Worm (Caenorhabditis elegans): Measurements from ENCODE around the gene F09F9.3.

Gene F09F9.3

ce11 chrX:4131354-4131753 is 10.5 kb upstream of the F09F9.3 start:
- TF ChIP-seq sem-4 (tag; optimal IDR thresholded peaks at IDR 0.05): no peak
- peak; percentile 36 for TF ChIP-seq F13H6.1 (tag; optimal IDR thresholded peaks at IDR 0.05)
- TF ChIP-seq sma-9 (GFP tag; optimal IDR thresholded peaks at IDR 0.05): peak; percentile 52
- TF ChIP-seq sma-9 (tag; optimal IDR thresholded peaks at IDR 0.05): no peak
- no peak for TF ChIP-seq gmeb-1 (tag; optimal IDR thresholded peaks at IDR 0.05)
- TF ChIP-seq lsy-2 (tag; optimal IDR thresholded peaks at IDR 0.05): peak in 1 of 2 experiments; percentile 51
- peak; percentile 57 for TF ChIP-seq nhr-129 (tag; optimal IDR thresholded peaks at IDR 0.05)

ce11 chrX:4128684-4129083 is 7.8 kb upstream of the F09F9.3 start:
- no peak for TF ChIP-seq mdl-1 (tag; optimal IDR thresholded peaks at IDR 0.05)
- TF ChIP-seq ama-1 (optimal IDR thresholded peaks at IDR 0.05): no peak
- no peak for TF ChIP-seq lin-39 (tag; optimal IDR thresholded peaks at IDR 0.05)
- TF ChIP-seq blmp-1 (tag; optimal IDR thresholded peaks at IDR 0.05; ENCODE audit: insufficient read depth): no peak
- no peak for TF ChIP-seq lsy-2 (tag; optimal IDR thresholded peaks at IDR 0.05)
- TF ChIP-seq nhr-77 (tag; optimal IDR thresholded peaks at IDR 0.05): no peak
- no peak for TF ChIP-seq ztf-4 (tag; optimal IDR thresholded peaks at IDR 0.05)
- no peak for TF ChIP-seq F13H6.1 (tag; optimal IDR thresholded peaks at IDR 0.05)

- no peak for TF ChIP-seq sem-4 (tag; optimal IDR thresholded peaks at IDR 0.05)
- TF ChIP-seq nhr-12 (tag; optimal IDR thresholded peaks at IDR 0.05): no peak
- TF ChIP-seq dmd-4 (tag; optimal IDR thresholded peaks at IDR 0.05): no peak
- TF ChIP-seq peb-1 (tag; optimal IDR thresholded peaks at IDR 0.05): no peak
- no peak for TF ChIP-seq elt-3 (tag; optimal IDR thresholded peaks at IDR 0.05)
- TF ChIP-seq R02D3.7 (tag; optimal IDR thresholded peaks at IDR 0.05): no peak
- TF ChIP-seq mdl-1 (tag; optimal IDR thresholded peaks at IDR 0.05): no peak
- no peak for TF ChIP-seq snpc-4 (tag; optimal IDR thresholded peaks at IDR 0.05)
- no peak for TF ChIP-seq blmp-1 (tag; optimal IDR thresholded peaks at IDR 0.05; ENCODE audit: insufficient read depth)
- TF ChIP-seq sma-3 (GFP tag; optimal IDR thresholded peaks at IDR 0.05): no peak
Observed at ce11 chrX:4125165-4125803, 4.4 kb upstream of the F09F9.3 start.

ce11 chrX:4123368-4123767 is 2.5 kb upstream of the F09F9.3 start:
- TF ChIP-seq F13H6.1 (tag; optimal IDR thresholded peaks at IDR 0.05) (no peak), Y55F3AM.14 (GFP tag; optimal IDR thresholded peaks at IDR 0.05) (no peak), nhr-237 (tag; optimal IDR thresholded peaks at IDR 0.05) (no peak), mdl-1 (tag; optimal IDR thresholded peaks at IDR 0.05) (no peak), nhr-25 (tag; optimal IDR thresholded peaks at IDR 0.05) (no peak), R02D3.7 (tag; optimal IDR thresholded peaks at IDR 0.05) (no peak), peb-1 (tag; optimal IDR thresholded peaks at IDR 0.05) (no peak)

- TF ChIP-seq aly-2 (tag; optimal IDR thresholded peaks at IDR 0.05) (no peak), nhr-12 (tag; optimal IDR thresholded peaks at IDR 0.05) (no peak), ztf-1 (GFP tag; conservative IDR thresholded peaks at IDR 0.05) (no peak)
Observed at ce11 chrX:4117626-4118025, 3.2 kb downstream of the F09F9.3 start, which contains the start of gene F09F9.5. TSS of gene F09F9.5 (plus strand) at chrX:4117926.

ce11 chrX:4115026-4115425 is 5.8 kb downstream of the F09F9.3 start, which contains the start of gene F09F9.1:
TSS of gene F09F9.1 (plus strand) at chrX:4115326.
- no peak for TF ChIP-seq zag-1 (tag; optimal IDR thresholded peaks at IDR 0.05)
- TF ChIP-seq ztf-1 (GFP tag; conservative IDR thresholded peaks at IDR 0.05): no peak
- TF ChIP-seq egl-27 (tag; optimal IDR thresholded peaks at IDR 0.05): no peak
- TF ChIP-seq ceh-82 (tag; optimal IDR thresholded peaks at IDR 0.05): no peak
- no peak for TF ChIP-seq fos-1 (tag; optimal IDR thresholded peaks at IDR 0.05)
- TF ChIP-seq dmd-4 (tag; optimal IDR thresholded peaks at IDR 0.05): no peak
- no peak for TF ChIP-seq ceh-16 (tag; optimal IDR thresholded peaks at IDR 0.05)
- no peak for TF ChIP-seq nhr-25 (tag; optimal IDR thresholded peaks at IDR 0.05)
- TF ChIP-seq mab-5 (tag; optimal IDR thresholded peaks at IDR 0.05): no peak
- no peak for TF ChIP-seq aly-2 (tag; optimal IDR thresholded peaks at IDR 0.05)
- no peak for TF ChIP-seq mbf-1 (tag; optimal IDR thresholded peaks at IDR 0.05)
- no peak for TF ChIP-seq gmeb-1 (tag; optimal IDR thresholded peaks at IDR 0.05)
- TF ChIP-seq sma-9 (GFP tag; optimal IDR thresholded peaks at IDR 0.05): no peak
- no peak for TF ChIP-seq sma-9 (tag; optimal IDR thresholded peaks at IDR 0.05)
- TF ChIP-seq nhr-237 (tag; optimal IDR thresholded peaks at IDR 0.05): no peak
- TF ChIP-seq Y55F3AM.14 (GFP tag; optimal IDR thresholded peaks at IDR 0.05): no peak
- TF ChIP-seq nhr-77 (tag; optimal IDR thresholded peaks at IDR 0.05): no peak
- no peak for TF ChIP-seq nhr-11 (tag; optimal IDR thresholded peaks at IDR 0.05)
- TF ChIP-seq sem-4 (tag; optimal IDR thresholded peaks at IDR 0.05): no peak
